Fruit fly (Drosophila melanogaster): ENCODE results near the gene Tb.

DNA sequence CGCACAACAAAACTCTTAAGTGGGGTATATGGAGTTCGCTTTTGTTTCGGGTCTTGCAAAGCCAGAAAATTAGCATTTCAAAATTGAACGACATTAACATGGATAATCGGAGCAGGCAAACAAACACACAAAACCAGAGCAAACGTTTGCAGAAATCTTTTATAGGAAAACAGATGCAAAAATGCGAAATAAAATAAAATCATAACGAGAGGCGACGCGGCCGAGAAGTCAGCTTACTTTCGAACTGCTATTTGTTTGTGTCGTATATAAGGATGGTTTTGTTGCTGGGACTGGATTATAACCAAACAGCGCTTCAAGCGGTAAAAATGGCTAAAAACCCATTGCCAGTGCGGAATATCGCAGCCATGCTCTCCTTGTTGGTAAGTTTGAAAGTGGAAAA lies 19.9 kb upstream of the Tb start, which contains the start of gene TwdlS:
- TF ChIP-seq cic (GFP tag; optimal IDR thresholded peaks at IDR 0.05) (no peak), toe (GFP tag; optimal IDR thresholded peaks at IDR 0.05) (no peak), CG1620 (GFP tag; optimal IDR thresholded peaks at IDR 0.05) (no peak), Mnt (GFP tag; optimal IDR thresholded peaks at IDR 0.05) (no peak), kay (GFP tag; ENCODE audit: borderline replicate concordance) (no peak), Crg-1 (GFP tag; optimal IDR thresholded peaks at IDR 0.05) (no peak), bab1 (GFP tag; optimal IDR thresholded peaks at IDR 0.05) (no peak), ovo (GFP tag; optimal IDR thresholded peaks at IDR 0.05) (no peak)

Data from whole organism, adult.